Worm (Caenorhabditis elegans): ENCODE results near the gene lurp-4.

Gene lurp-4

ce11 chrV:13081197-13081747 is 11.2 kb upstream of the lurp-4 start:
- no peak for TF ChIP-seq unc-62 (GFP tag; optimal IDR thresholded peaks at IDR 0.05)

ce11 chrV:13082442-13083126 is 9.9 kb upstream of the lurp-4 start, which contains the start of gene C34B4.2:
Gene C34B4.2, plus strand, starts transcription at chrV:13083055.
- TF ChIP-seq unc-62 (GFP tag; optimal IDR thresholded peaks at IDR 0.05): no peak

- TF ChIP-seq unc-62 (GFP tag; optimal IDR thresholded peaks at IDR 0.05): no peak
Measured at ce11 chrV:13083751-13084672, 8.4 kb upstream of the lurp-4 start.

- no peak for TF ChIP-seq unc-62 (GFP tag; optimal IDR thresholded peaks at IDR 0.05)
Measured at ce11 chrV:13085227-13085640, 7.2 kb upstream of the lurp-4 start.

- TF ChIP-seq unc-62 (GFP tag; optimal IDR thresholded peaks at IDR 0.05): no peak
Measured at ce11 chrV:13085917-13086552, 6.4 kb upstream of the lurp-4 start.

DNA sequence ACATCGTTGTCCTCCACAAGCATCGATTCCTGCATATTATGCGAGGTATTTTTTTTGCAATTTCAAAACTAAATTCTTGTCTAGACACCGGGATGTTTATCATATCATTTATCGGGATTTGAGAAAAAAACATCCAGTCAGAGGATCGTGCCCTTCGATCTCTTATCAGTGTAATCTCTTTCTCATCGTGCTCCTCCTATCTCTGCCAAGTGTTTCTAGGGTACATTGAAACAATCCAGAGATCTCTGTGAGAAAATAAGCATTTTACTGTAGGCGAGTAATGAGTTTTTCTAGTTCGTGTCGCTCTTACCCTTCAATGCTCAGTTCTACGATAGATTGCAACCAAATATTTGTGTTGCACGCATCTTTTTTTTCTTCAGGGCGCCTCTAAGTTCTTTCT is 4.0 kb upstream of the lurp-4 start:
- TF ChIP-seq unc-62 (GFP tag; optimal IDR thresholded peaks at IDR 0.05): no peak

- TF ChIP-seq unc-62 (GFP tag; optimal IDR thresholded peaks at IDR 0.05): no peak
Measured at ce11 chrV:13090130-13090770, 2.2 kb upstream of the lurp-4 start, which contains the start of gene C34B4.4. Gene C34B4.4, plus strand, starts transcription at chrV:13090405.

DNA sequence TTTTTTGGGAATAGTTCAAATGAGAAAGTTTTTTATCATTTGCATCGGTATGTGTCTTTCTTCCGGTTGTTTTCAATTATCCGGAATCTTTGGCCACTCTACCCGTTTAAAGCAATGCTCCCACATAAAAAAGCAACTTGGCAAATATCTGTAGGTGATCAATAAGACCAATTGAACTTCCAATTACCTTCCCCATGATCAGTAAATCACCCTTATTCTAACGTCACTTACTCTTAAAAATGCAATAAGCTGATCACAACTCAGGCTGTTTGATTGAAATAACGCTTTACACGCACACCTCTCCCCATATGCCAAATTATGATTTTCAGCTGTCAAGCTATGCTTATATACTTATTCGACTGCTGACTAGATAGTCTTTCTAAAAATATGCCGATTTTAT is 3.2 kb downstream of the lurp-4 start, which contains the start of gene C34B4.5:
C34B4.5 (plus strand) TSS at position 301 of the 400 bp plus-strand sequence.
- TF ChIP-seq unc-62 (GFP tag; optimal IDR thresholded peaks at IDR 0.05): no peak

ce11 chrV:13105840-13106429 is 13.5 kb downstream of the lurp-4 start:
- TF ChIP-seq unc-62 (GFP tag; optimal IDR thresholded peaks at IDR 0.05): no peak

DNA sequence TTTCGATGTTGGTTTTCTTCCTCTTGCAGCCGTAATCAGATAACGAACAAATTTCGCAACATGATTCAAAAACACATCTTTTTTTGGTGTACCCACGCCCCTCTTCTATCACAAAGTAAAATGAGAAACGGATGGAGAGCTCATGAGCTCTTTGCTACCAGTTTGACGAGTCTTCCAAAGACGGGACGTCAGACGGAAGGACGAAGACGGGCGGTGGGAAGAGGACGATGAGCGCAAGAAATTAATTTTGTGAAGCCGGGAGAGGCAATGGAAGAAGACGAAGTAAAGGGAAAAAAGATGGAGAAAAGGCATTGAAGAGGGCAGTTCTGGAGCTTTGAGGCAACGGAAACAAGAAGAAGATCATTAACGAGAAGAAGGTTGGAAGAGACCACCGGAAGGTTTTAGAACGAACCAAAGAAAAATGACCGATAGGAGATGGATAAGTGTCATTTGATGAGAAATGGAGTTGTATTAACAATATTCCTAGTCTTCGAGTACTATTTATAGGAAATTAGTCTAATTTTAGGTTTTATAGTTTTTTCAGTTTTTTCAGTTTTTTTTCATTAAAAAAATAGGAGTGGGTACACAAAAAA is 19.2 kb downstream of the lurp-4 start:
- TF ChIP-seq unc-62 (GFP tag; optimal IDR thresholded peaks at IDR 0.05): no peak

- TF ChIP-seq unc-62 (GFP tag; optimal IDR thresholded peaks at IDR 0.05): no peak
Measured at ce11 chrV:13112937-13113497, 20.6 kb downstream of the lurp-4 start.

DNA sequence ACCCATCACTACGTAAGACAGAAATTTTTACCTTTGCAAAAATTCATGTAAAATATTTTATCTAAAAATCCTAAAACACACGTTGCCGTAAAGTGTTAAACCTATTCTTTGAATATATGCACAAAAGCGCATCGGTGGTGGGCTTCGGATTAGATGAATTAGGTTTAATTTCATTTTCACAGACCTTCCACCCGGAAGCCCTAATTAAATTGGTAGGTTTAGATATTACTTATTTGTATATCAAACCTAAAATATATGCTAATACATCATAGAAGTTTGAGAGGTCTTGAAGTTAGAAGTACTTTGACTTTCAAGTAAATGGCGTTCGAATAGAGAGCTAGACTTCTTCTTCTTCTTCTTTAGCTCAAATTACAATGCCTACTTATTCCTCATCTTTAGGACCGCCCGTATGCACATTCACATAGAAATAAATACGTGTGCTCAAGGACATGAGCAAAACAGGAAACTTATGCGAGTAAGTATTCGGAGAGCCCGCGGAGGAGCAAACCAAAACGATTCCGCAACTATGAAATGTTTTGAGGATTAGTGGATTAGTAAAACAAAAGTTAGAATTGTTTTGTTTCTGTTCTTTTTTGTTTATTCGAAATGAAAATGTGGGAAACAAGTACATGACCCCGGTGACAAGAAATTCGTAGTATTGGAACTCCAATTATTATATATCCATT is 22.2 kb downstream of the lurp-4 start:
- no peak for TF ChIP-seq unc-62 (GFP tag; optimal IDR thresholded peaks at IDR 0.05)

ce11 chrV:13116114-13116603 is 23.7 kb downstream of the lurp-4 start, which contains the start of gene acly-2:
Gene acly-2, plus strand, starts transcription at chrV:13116488.
- no peak for TF ChIP-seq unc-62 (GFP tag; optimal IDR thresholded peaks at IDR 0.05)

Measured in whole organism, dauer.